Fruit fly (Drosophila melanogaster) whole organism, embryonic: ENCODE results near the gene CG42727.
A peak's percentile ranks its signal among the peaks of the same experiment; 100 is the strongest.

ENCODE experiments used
- Aef1 ChIP-seq: fragments of 200-800 bp; sonication (Bioruptor generic); IDR thresholded peaks from 3 replicates; pipeline ENCODE4 v1.3.6; 2022; ENCODE audit warnings: missing biosample characterization, missing genetic modification characterization
- BEAF-32 ChIP-seq: fragments of 200-800 bp; sonication (Bioruptor generic); optimal IDR thresholded peaks from 3 replicates; lab custom pipeline; 2017; ENCODE audit warnings: missing biosample characterization, missing genetic modification characterization, mild to moderate bottlenecking, moderate library complexity, missing genetic modification reagents
- CG11093 ChIP-seq: fragments of 200-800 bp; sonication (Bioruptor generic); IDR thresholded peaks from 3 replicates; pipeline ENCODE4 v1.3.6; 2022; ENCODE audit warnings: missing biosample characterization, missing genetic modification characterization
- CG11695 ChIP-seq: fragments of 200-800 bp; sonication (Bioruptor generic); IDR thresholded peaks from 3 replicates; pipeline ENCODE4 v1.3.6; 2022; ENCODE audit warnings: missing biosample characterization, missing genetic modification characterization
- CG12071 ChIP-seq: fragments of 200-800 bp; sonication (Bioruptor generic); optimal IDR thresholded peaks from 3 replicates; lab custom pipeline; 2018; ENCODE audit warnings: missing biosample characterization, mild to moderate bottlenecking, missing genetic modification characterization
- CG12236 ChIP-seq: fragments of 200-800 bp; sonication (Bioruptor generic); optimal IDR thresholded peaks from 2 replicates; lab custom pipeline; 2016; ENCODE audit warnings: missing biosample characterization, missing genetic modification characterization
- CG16863 ChIP-seq: fragments of 200-800 bp; sonication (Bioruptor generic); optimal IDR thresholded peaks from 3 replicates; lab custom pipeline; 2016; ENCODE audit warnings: missing biosample characterization, missing genetic modification characterization
- CG18764 ChIP-seq: fragments of 200-800 bp; sonication (Bioruptor generic); optimal IDR thresholded peaks from 3 replicates; lab custom pipeline; 2016; ENCODE audit warnings: missing biosample characterization, missing genetic modification characterization
- CG30020 ChIP-seq: fragments of 200-800 bp; optimal IDR thresholded peaks from 2 replicates; lab custom pipeline; 2019; ENCODE audit warnings: missing biosample characterization, mild to moderate bottlenecking, missing genetic modification characterization, moderate library complexity
- CG34224 ChIP-seq: fragments of 200-800 bp; sonication (Bioruptor generic); IDR thresholded peaks from 3 replicates; pipeline ENCODE4 v1.3.6; 2022; ENCODE audit warnings: missing biosample characterization, missing genetic modification characterization; ENCODE audit not compliant: partially characterized antibody
- CG4730 ChIP-seq: fragments of 200-800 bp; sonication (Bioruptor generic); IDR thresholded peaks from 2 replicates; pipeline ENCODE4 v1.3.6; 2022; ENCODE audit warnings: missing biosample characterization, missing genetic modification characterization
- CG6175 ChIP-seq: fragments of 200-800 bp; sonication (Bioruptor generic); IDR thresholded peaks from 3 replicates; pipeline ENCODE4 v1.3.6; 2022; ENCODE audit warnings: missing biosample characterization, missing genetic modification characterization
- CG6683 ChIP-seq: fragments of 200-800 bp; sonication (Bioruptor generic); optimal IDR thresholded peaks from 2 replicates; lab custom pipeline; 2017; ENCODE audit warnings: missing biosample characterization, mild to moderate bottlenecking, missing genetic modification characterization, missing genetic modification reagents
- CG7963 ChIP-seq: fragments of 200-800 bp; sonication (Bioruptor generic); IDR thresholded peaks from 3 replicates; pipeline ENCODE4 v1.3.6; 2022; ENCODE audit warnings: missing biosample characterization, missing genetic modification characterization; ENCODE audit not compliant: partially characterized antibody
- CG9797 ChIP-seq: fragments of 200-800 bp; sonication (Bioruptor generic); optimal IDR thresholded peaks from 3 replicates; lab custom pipeline; 2018; ENCODE audit warnings: missing biosample characterization, mild to moderate bottlenecking, missing genetic modification characterization
- Camta ChIP-seq: fragments of 200-800 bp; sonication (Bioruptor generic); optimal IDR thresholded peaks from 2 replicates; lab custom pipeline; 2016; ENCODE audit warnings: missing biosample characterization, missing genetic modification characterization
- CkIIα-i1 ChIP-seq: fragments of 200-800 bp; sonication (Bioruptor generic); IDR thresholded peaks from 2 replicates; pipeline ENCODE4 v1.3.6; 2022; ENCODE audit warnings: missing biosample characterization, missing genetic modification characterization
- D ChIP-seq, 2 experiments: fragments of 200-800 bp in 1 of 2; fragments of >200 bp in 1 of 2; sonication (Bioruptor generic) in 1 of 2; optimal IDR thresholded peaks; 2 replicates in 1 of 2; 3 replicates in 1 of 2; lab custom pipeline; 2017; ENCODE audit warnings: mild to moderate bottlenecking in 1 of 2, missing biosample characterization in 1 of 2, missing genetic modification characterization in 1 of 2, missing genetic modification reagents in 1 of 2
- Dfd ChIP-seq, 2 experiments: fragments of >200 bp; optimal IDR thresholded peaks; 2 replicates each; lab custom pipeline; 2017; ENCODE audit warnings: missing biosample characterization in 2 of 2, missing genetic modification characterization in 2 of 2
- Dip3 ChIP-seq: fragments of 200-800 bp; sonication (Bioruptor generic); optimal IDR thresholded peaks from 3 replicates; lab custom pipeline; 2016; ENCODE audit warnings: missing biosample characterization, missing genetic modification characterization
- Fer1 ChIP-seq: fragments of 200-800 bp; sonication (Bioruptor generic); optimal IDR thresholded peaks from 2 replicates; lab custom pipeline; 2017; ENCODE audit warnings: missing biosample characterization, mild to moderate bottlenecking, missing genetic modification characterization
- HHEX ChIP-seq: fragments of 200-800 bp; sonication (Bioruptor generic); optimal IDR thresholded peaks from 3 replicates; lab custom pipeline; 2017; ENCODE audit warnings: missing biosample characterization, mild to moderate bottlenecking, missing genetic modification characterization, missing genetic modification reagents
- HmgD ChIP-seq: fragments of 200-800 bp; sonication (Bioruptor generic); optimal IDR thresholded peaks from 3 replicates; lab custom pipeline; 2016; ENCODE audit warnings: missing biosample characterization, missing genetic modification characterization
- Hsf ChIP-seq: fragments of 200-800 bp; sonication (Bioruptor generic); optimal IDR thresholded peaks from 3 replicates; lab custom pipeline; 2016; ENCODE audit warnings: missing biosample characterization, missing genetic modification characterization
- Mrtf ChIP-seq: fragments of 200-800 bp; sonication (Bioruptor generic); IDR thresholded peaks from 3 replicates; pipeline ENCODE4 v1.3.6; 2022; ENCODE audit warnings: missing biosample characterization, missing genetic modification characterization
- Opbp ChIP-seq: fragments of 200-800 bp; sonication (Bioruptor generic); IDR thresholded peaks from 3 replicates; pipeline ENCODE4 v1.3.6; 2022; ENCODE audit warnings: missing biosample characterization, missing genetic modification characterization; ENCODE audit not compliant: partially characterized antibody
- Six4 ChIP-seq: fragments of 200-800 bp; sonication (Bioruptor generic); optimal IDR thresholded peaks from 2 replicates; lab custom pipeline; 2016; ENCODE audit warnings: missing biosample characterization, missing genetic modification characterization
- Sry-δ ChIP-seq: fragments of 200-800 bp; sonication (Bioruptor generic); optimal IDR thresholded peaks from 2 replicates; lab custom pipeline; 2016; ENCODE audit warnings: missing biosample characterization, missing genetic modification characterization
- aop ChIP-seq: fragments of 200-800 bp; sonication (Bioruptor generic); IDR thresholded peaks from 2 replicates; pipeline ENCODE4 v1.3.6; 2022; ENCODE audit warnings: missing biosample characterization, missing genetic modification characterization
- ara ChIP-seq: fragments of 200-800 bp; sonication (Bioruptor generic); IDR thresholded peaks from 2 replicates; pipeline ENCODE4 v1.3.6; 2022; ENCODE audit warnings: missing biosample characterization, missing genetic modification characterization
- ash1 ChIP-seq: fragments of 200-800 bp; sonication (Bioruptor generic); optimal IDR thresholded peaks from 2 replicates; lab custom pipeline; 2018; ENCODE audit warnings: missing biosample characterization, mild to moderate bottlenecking, missing genetic modification characterization
- chinmo ChIP-seq: fragments of 200-800 bp; sonication (Bioruptor generic); IDR thresholded peaks from 4 replicates; pipeline ENCODE4 v1.3.6; 2022; ENCODE audit warnings: missing biosample characterization, missing genetic modification characterization; ENCODE audit not compliant: partially characterized antibody
- croc ChIP-seq: fragments of 200-800 bp; sonication (Bioruptor generic); conservative IDR thresholded peaks from 3 replicates; pipeline ENCODE4 v1.3.6; 2022; ENCODE audit warnings: missing biosample characterization, missing genetic modification characterization
- dysf ChIP-seq: fragments of 200-800 bp; sonication (Bioruptor generic); IDR thresholded peaks from 3 replicates; pipeline ENCODE4 v1.3.6; 2022; ENCODE audit warnings: missing biosample characterization, missing genetic modification characterization
- esg ChIP-seq: fragments of 200-800 bp; sonication (Bioruptor generic); conservative IDR thresholded peaks from 2 replicates; pipeline ENCODE4 v1.3.6; 2022; ENCODE audit warnings: missing biosample characterization, missing genetic modification characterization
- grau ChIP-seq: fragments of 200-800 bp; optimal IDR thresholded peaks from 3 replicates; lab custom pipeline; 2019; ENCODE audit warnings: missing biosample characterization, mild to moderate bottlenecking, missing genetic modification characterization, moderate library complexity
- gt ChIP-seq: fragments of 200-800 bp; sonication (Bioruptor generic); IDR thresholded peaks from 2 replicates; pipeline ENCODE4 v1.3.6; 2022; ENCODE audit warnings: missing biosample characterization, missing genetic modification characterization
- hb ChIP-seq: fragments of 200-800 bp; sonication (Bioruptor generic); IDR thresholded peaks from 3 replicates; pipeline ENCODE4 v1.3.6; 2022; ENCODE audit warnings: missing biosample characterization, missing genetic modification characterization; ENCODE audit not compliant: partially characterized antibody
- inv ChIP-seq: fragments of 200-800 bp; sonication (Bioruptor generic); IDR thresholded peaks from 2 replicates; pipeline ENCODE4 v1.3.6; 2022; ENCODE audit warnings: missing biosample characterization, missing genetic modification characterization; ENCODE audit not compliant: partially characterized antibody
- kni ChIP-seq: fragments of 200-800 bp; sonication (Bioruptor generic); optimal IDR thresholded peaks from 3 replicates; lab custom pipeline; 2017; ENCODE audit warnings: mild to moderate bottlenecking, missing biosample characterization, missing genetic modification reagents, missing genetic modification characterization
- nerfin-2 ChIP-seq: fragments of 200-800 bp; sonication (Bioruptor generic); IDR thresholded peaks from 2 replicates; pipeline ENCODE4 v1.3.6; 2022; ENCODE audit warnings: missing biosample characterization, missing genetic modification characterization; ENCODE audit not compliant: partially characterized antibody
- pros ChIP-seq: fragments of 200-800 bp; sonication (Bioruptor generic); optimal IDR thresholded peaks from 3 replicates; lab custom pipeline; 2019; ENCODE audit warnings: missing biosample characterization, mild to moderate bottlenecking, missing genetic modification characterization, moderate library complexity
- sens ChIP-seq: fragments of 200-800 bp; sonication (Bioruptor generic); peaks from one replicate; lab custom pipeline; 2016; ENCODE audit warnings: missing biosample characterization, missing genetic modification characterization
- so ChIP-seq: fragments of 200-800 bp; sonication (Bioruptor generic); IDR thresholded peaks from 3 replicates; pipeline ENCODE4 v1.3.6; 2022; ENCODE audit warnings: missing biosample characterization, missing genetic modification characterization
- tin ChIP-seq: fragments of 200-800 bp; sonication (Bioruptor generic); optimal IDR thresholded peaks from 3 replicates; lab custom pipeline; 2016; ENCODE audit warnings: missing biosample characterization, missing genetic modification characterization
- trem ChIP-seq: fragments of 200-800 bp; optimal IDR thresholded peaks from 3 replicates; lab custom pipeline; 2019; ENCODE audit warnings: missing biosample characterization, mild to moderate bottlenecking, missing genetic modification characterization, moderate library complexity
- ttk ChIP-seq: fragments of 200-800 bp; sonication (Bioruptor generic); IDR thresholded peaks from 2 replicates; pipeline ENCODE4 v2.1.2; 2022; ENCODE audit warnings: missing biosample characterization, missing genetic modification characterization
- usp ChIP-seq: fragments of >200 bp; optimal IDR thresholded peaks from 2 replicates; lab custom pipeline; 2017; ENCODE audit warnings: missing biosample characterization, missing genetic modification characterization
- wdn ChIP-seq: fragments of 200-800 bp; sonication (Bioruptor generic); IDR thresholded peaks from 2 replicates; pipeline ENCODE4 v1.3.6; 2022; ENCODE audit warnings: missing biosample characterization, missing genetic modification characterization

Gene CG42727

dm6 chr3R:15319912-15320746 lies 27.7 kb upstream of the CG42727 start, which contains the start of the genes CG6276 and CG44040 (continued):
- peak; percentile 55 for TF ChIP-seq Fer1
- TF ChIP-seq ttk = no peak
- no peak for TF ChIP-seq CG11093 (GFP tag; lab: Robert Waterston, UW)
- no peak for TF ChIP-seq Opbp (GFP tag; lab: Robert Waterston, UW)
- TF ChIP-seq CG12236 (GFP tag; lab: Kevin White, UChicago) = no peak
- TF ChIP-seq grau = peak; percentile 54
- peak; percentile 22; the same call in 1 of the 2 replicates for TF ChIP-seq esg (GFP tag; lab: Robert Waterston, UW)
- TF ChIP-seq Sry-δ (GFP tag; lab: Kevin White, UChicago) = peak; percentile 15
- TF ChIP-seq aop = peak; percentile 23; the same call in 1 of the 2 replicates
- TF ChIP-seq pros = no peak
- peak; percentile 33 for TF ChIP-seq Hsf
- peak; percentile 45; the same call in 1 of the 3 replicates for TF ChIP-seq dysf (GFP tag; lab: Robert Waterston, UW)
- peak; percentile 88 for TF ChIP-seq sens
- TF ChIP-seq ash1 (GFP tag; lab: Kevin White, UChicago) = no peak
- peak; percentile 39; the same call in 1 of the 3 replicates for TF ChIP-seq Mrtf (GFP tag; lab: Robert Waterston, UW)
- no peak for TF ChIP-seq HmgD (GFP tag; lab: Kevin White, UChicago)
- peak; percentile 27 for TF ChIP-seq trem
- no peak for TF ChIP-seq Aef1 (GFP tag; lab: Robert Waterston, UW)
- no peak for TF ChIP-seq croc
- no peak for TF ChIP-seq kni (GFP tag; lab: Kevin White, UChicago)
- no peak for TF ChIP-seq wdn
- peak; percentile 9 for TF ChIP-seq Dip3 (GFP tag; lab: Kevin White, UChicago)
- TF ChIP-seq CG11695 (GFP tag; lab: Robert Waterston, UW) = peak; percentile 6; the same call in 1 of the 3 replicates
- TF ChIP-seq hb (GFP tag; lab: Robert Waterston, UW) = no peak
- TF ChIP-seq nerfin-2 = no peak
- TF ChIP-seq inv (GFP tag; lab: Robert Waterston, UW) = no peak
- no peak for TF ChIP-seq usp (GFP tag; lab: Kevin White, UChicago)
- TF ChIP-seq gt = no peak
- TF ChIP-seq Six4 (GFP tag; lab: Kevin White, UChicago) = no peak
- peak; percentile 49 for TF ChIP-seq HHEX (GFP tag; lab: Kevin White, UChicago)
- TF ChIP-seq CG4730 = no peak
- peak; percentile 9 for TF ChIP-seq CG16863 (GFP tag; lab: Kevin White, UChicago)
- TF ChIP-seq Camta (GFP tag; lab: Kevin White, UChicago) = peak; percentile 50
- no peak for TF ChIP-seq CG7963
- peak; percentile 21 for TF ChIP-seq CG12071 (GFP tag; lab: Kevin White, UChicago)
- no peak for TF ChIP-seq CkIIα-i1 (GFP tag; lab: Robert Waterston, UW)
- peak; percentile 0 for TF ChIP-seq CG6683 (GFP tag; lab: Kevin White, UChicago)
- 0 out of 2 replicates have a peak, but pooled peaks have one; percentile 4 for TF ChIP-seq ara (GFP tag; lab: Robert Waterston, UW)
- TF ChIP-seq Dfd (GFP tag; optimal IDR thresholded peaks at IDR 0.05; lab: Kevin White, UChicago) = no peak
- no peak for TF ChIP-seq D (optimal IDR thresholded peaks at IDR 0.05; lab: Kevin White, UChicago)
- TF ChIP-seq D (GFP tag; optimal IDR thresholded peaks at IDR 0.05; lab: Kevin White, UChicago) = peak; percentile 12
- TF ChIP-seq tin (GFP tag; lab: Kevin White, UChicago) = no peak
- no peak for TF ChIP-seq CG9797 (GFP tag; lab: Kevin White, UChicago)
- TF ChIP-seq CG30020 (tag; lab: Kevin White, UChicago) = peak; percentile 14
- TF ChIP-seq CG18764 (GFP tag; lab: Kevin White, UChicago) = no peak
- no peak for TF ChIP-seq so (GFP tag; lab: Robert Waterston, UW)
- no peak for TF ChIP-seq CG6175 (GFP tag; lab: Robert Waterston, UW)
- TF ChIP-seq CG34224 (GFP tag; lab: Robert Waterston, UW) = no peak
- no peak for TF ChIP-seq chinmo
- TF ChIP-seq BEAF-32 (GFP tag; lab: Kevin White, UChicago) = peak; percentile 24
